Fruit fly (Drosophila melanogaster) whole organism, embryonic: ENCODE measurements around the gene CG2540.

ENCODE experiments used
- CG10209 ChIP-seq: fragments of 200-800 bp; sonication (Bioruptor generic); optimal IDR thresholded peaks from 3 replicates; lab custom pipeline; 2017; ENCODE audit warnings: missing biosample characterization, mild to moderate bottlenecking, missing genetic modification characterization, missing genetic modification reagents
- CG10462 ChIP-seq: fragments of 200-800 bp; sonication (Bioruptor generic); optimal IDR thresholded peaks from 2 replicates; lab custom pipeline; 2016; ENCODE audit warnings: missing biosample characterization, missing genetic modification characterization
- CG12659 ChIP-seq: fragments of 200-800 bp; sonication (Bioruptor generic); optimal IDR thresholded peaks from 3 replicates; lab custom pipeline; 2017; ENCODE audit warnings: mild to moderate bottlenecking, missing biosample characterization, missing genetic modification reagents, missing genetic modification characterization
- CG1529 ChIP-seq: fragments of 200-800 bp; sonication (Bioruptor generic); optimal IDR thresholded peaks from 3 replicates; lab custom pipeline; 2018; ENCODE audit warnings: missing biosample characterization, missing genetic modification characterization
- CG17361 ChIP-seq: fragments of 200-800 bp; sonication (Bioruptor generic); IDR thresholded peaks from 3 replicates; pipeline ENCODE4 v1.3.6; 2022; ENCODE audit warnings: missing biosample characterization, missing genetic modification characterization
- CG18011 ChIP-seq: fragments of 200-800 bp; sonication (Bioruptor generic); optimal IDR thresholded peaks from 2 replicates; lab custom pipeline; 2017; ENCODE audit warnings: missing biosample characterization, missing genetic modification characterization, mild to moderate bottlenecking, moderate library complexity, missing genotype
- CG2199 ChIP-seq: fragments of 200-800 bp; sonication (Bioruptor generic); IDR thresholded peaks from 3 replicates; pipeline ENCODE4 v1.3.6; 2022; ENCODE audit warnings: missing biosample characterization, missing genetic modification characterization
- CG3163 ChIP-seq: fragments of 200-800 bp; sonication (Bioruptor generic); optimal IDR thresholded peaks from 3 replicates; lab custom pipeline; 2016; ENCODE audit warnings: missing biosample characterization, missing genetic modification characterization
- CG3407 ChIP-seq: fragments of 200-800 bp; sonication (Bioruptor generic); optimal IDR thresholded peaks from 2 replicates; lab custom pipeline; 2018; ENCODE audit warnings: missing biosample characterization, mild to moderate bottlenecking, missing genetic modification characterization
- CG34224 ChIP-seq: fragments of 200-800 bp; sonication (Bioruptor generic); IDR thresholded peaks from 3 replicates; pipeline ENCODE4 v1.3.6; 2022; ENCODE audit warnings: missing biosample characterization, missing genetic modification characterization; ENCODE audit not compliant: partially characterized antibody
- CG3838 ChIP-seq: fragments of 200-800 bp; sonication (Bioruptor generic); optimal IDR thresholded peaks from 3 replicates; lab custom pipeline; 2016; ENCODE audit warnings: missing biosample characterization, missing genetic modification characterization
- CG4820 ChIP-seq: fragments of 200-800 bp; sonication (Bioruptor generic); optimal IDR thresholded peaks from 3 replicates; lab custom pipeline; 2016; ENCODE audit warnings: missing biosample characterization, missing genetic modification characterization
- CG6689 ChIP-seq: fragments of 200-800 bp; sonication (Bioruptor generic); IDR thresholded peaks from 2 replicates; pipeline ENCODE4 v1.3.6; 2022; ENCODE audit warnings: missing biosample characterization, missing genetic modification characterization
- CG6765 ChIP-seq: fragments of 200-800 bp; sonication (Bioruptor generic); optimal IDR thresholded peaks from 3 replicates; lab custom pipeline; 2017; ENCODE audit warnings: missing biosample characterization, mild to moderate bottlenecking, missing genetic modification characterization
- CG8359 ChIP-seq: fragments of 200-800 bp; sonication (Bioruptor generic); optimal IDR thresholded peaks from 2 replicates; lab custom pipeline; 2017; ENCODE audit warnings: missing biosample characterization, mild to moderate bottlenecking, missing genetic modification characterization, borderline replicate concordance
- CG8388 ChIP-seq: fragments of 200-800 bp; sonication (Bioruptor generic); optimal IDR thresholded peaks from 2 replicates; lab custom pipeline; 2019; ENCODE audit warnings: missing biosample characterization, mild to moderate bottlenecking, missing genetic modification characterization, moderate library complexity
- CG8478 ChIP-seq: fragments of >200 bp; optimal IDR thresholded peaks from 2 replicates; lab custom pipeline; 2018
- CG8944 ChIP-seq: fragments of 200-800 bp; sonication (Bioruptor generic); optimal IDR thresholded peaks from 3 replicates; lab custom pipeline; 2016; ENCODE audit warnings: missing biosample characterization, missing genetic modification characterization
- CG9215 ChIP-seq: fragments of 200-800 bp; sonication (Bioruptor generic); IDR thresholded peaks from 2 replicates; pipeline ENCODE4 v1.3.6; 2022; ENCODE audit warnings: missing biosample characterization, missing genetic modification characterization
- CTCF ChIP-seq: fragments of 200-800 bp; sonication (Bioruptor generic); optimal IDR thresholded peaks from 2 replicates; lab custom pipeline; 2017; ENCODE audit warnings: missing biosample characterization, mild to moderate bottlenecking, missing genetic modification characterization, moderate library complexity
- D19B ChIP-seq: fragments of 200-800 bp; sonication (Bioruptor generic); optimal IDR thresholded peaks from 2 replicates; lab custom pipeline; 2017; ENCODE audit warnings: missing biosample characterization, mild to moderate bottlenecking, missing genetic modification characterization
- Deaf1 ChIP-seq: fragments of 200-800 bp; optimal IDR thresholded peaks from 3 replicates; lab custom pipeline; 2019; ENCODE audit warnings: missing biosample characterization, mild to moderate bottlenecking, missing genetic modification characterization, moderate library complexity
- Dip3 ChIP-seq: fragments of 200-800 bp; sonication (Bioruptor generic); optimal IDR thresholded peaks from 3 replicates; lab custom pipeline; 2016; ENCODE audit warnings: missing biosample characterization, missing genetic modification characterization
- Elba2 ChIP-seq: fragments of 200-800 bp; sonication (Bioruptor generic); optimal IDR thresholded peaks from 3 replicates; lab custom pipeline; 2016; ENCODE audit warnings: missing biosample characterization, missing genetic modification characterization
- H2.0 ChIP-seq: fragments of 200-800 bp; sonication (Bioruptor generic); IDR thresholded peaks from 2 replicates; pipeline ENCODE4 v1.3.6; 2022; ENCODE audit warnings: missing biosample characterization, missing genetic modification characterization
- Hr51 ChIP-seq, 2 experiments: fragments of 200-800 bp; sonication (Bioruptor generic); optimal IDR thresholded peaks; 2 replicates in 1 of 2; 3 replicates in 1 of 2; lab custom pipeline; 2016 to 2018; ENCODE audit warnings: missing biosample characterization in 2 of 2, missing genetic modification characterization in 2 of 2, mild to moderate bottlenecking in 1 of 2, moderate library complexity in 1 of 2
- Jarid2 ChIP-seq: fragments of 200-800 bp; sonication (Bioruptor generic); optimal IDR thresholded peaks from 3 replicates; lab custom pipeline; 2017; ENCODE audit warnings: mild to moderate bottlenecking, missing biosample characterization, missing genetic modification reagents, missing genetic modification characterization
- MESR4 ChIP-seq: fragments of 200-800 bp; sonication (Bioruptor generic); optimal IDR thresholded peaks from 2 replicates; lab custom pipeline; 2018; ENCODE audit warnings: missing biosample characterization, mild to moderate bottlenecking, missing genetic modification characterization, moderate library complexity
- Mes4 ChIP-seq: fragments of 200-800 bp; sonication (Bioruptor generic); optimal IDR thresholded peaks from 2 replicates; lab custom pipeline; 2016; ENCODE audit warnings: missing biosample characterization, missing genetic modification characterization
- NFAT ChIP-seq: fragments of 200-800 bp; sonication (Bioruptor generic); IDR thresholded peaks from 2 replicates; pipeline ENCODE4 v1.3.6; 2022; ENCODE audit warnings: missing biosample characterization, missing genetic modification characterization
- Ravus ChIP-seq: fragments of 200-800 bp; sonication (Bioruptor generic); IDR thresholded peaks from 2 replicates; pipeline ENCODE4 v1.3.6; 2022; ENCODE audit warnings: missing biosample characterization, missing genetic modification characterization
- Spps ChIP-seq: fragments of 200-800 bp; sonication (Bioruptor generic); optimal IDR thresholded peaks from 2 replicates; lab custom pipeline; 2018; ENCODE audit warnings: missing biosample characterization, mild to moderate bottlenecking, missing genetic modification characterization
- ab ChIP-seq: fragments of 200-800 bp; sonication (Bioruptor generic); optimal IDR thresholded peaks from 2 replicates; lab custom pipeline; 2016; ENCODE audit warnings: missing biosample characterization, missing genetic modification characterization
- br ChIP-seq: fragments of >200 bp; optimal IDR thresholded peaks from 2 replicates; lab custom pipeline; 2017
- dan ChIP-seq: fragments of 200-800 bp; sonication (Bioruptor generic); IDR thresholded peaks from 2 replicates; pipeline ENCODE4 v1.3.6; 2022; ENCODE audit warnings: missing biosample characterization, missing genetic modification characterization
- dm ChIP-seq: fragments of 200-800 bp; sonication (Bioruptor generic); optimal IDR thresholded peaks from 3 replicates; lab custom pipeline; 2016; ENCODE audit warnings: missing biosample characterization, missing genetic modification characterization
- eve ChIP-seq, 2 experiments: fragments of >200 bp; optimal IDR thresholded peaks; 2 replicates each; lab custom pipeline; 2017; ENCODE audit warnings: missing biosample characterization in 2 of 2, missing genetic modification characterization in 2 of 2
- gcm ChIP-seq: fragments of 200-800 bp; sonication (Bioruptor generic); optimal IDR thresholded peaks from 2 replicates; lab custom pipeline; 2019; ENCODE audit warnings: missing biosample characterization, mild to moderate bottlenecking, missing genetic modification characterization, moderate library complexity
- gt ChIP-seq: fragments of 200-800 bp; sonication (Bioruptor generic); IDR thresholded peaks from 2 replicates; pipeline ENCODE4 v1.3.6; 2022; ENCODE audit warnings: missing biosample characterization, missing genetic modification characterization
- kay ChIP-seq: fragments of 200-800 bp; sonication (Bioruptor generic); optimal IDR thresholded peaks from 2 replicates; lab custom pipeline; 2016; ENCODE audit warnings: missing biosample characterization, missing genetic modification characterization
- mld ChIP-seq: fragments of 200-800 bp; sonication (Bioruptor generic); IDR thresholded peaks from 3 replicates; pipeline ENCODE4 v1.3.6; 2022; ENCODE audit warnings: missing biosample characterization, missing genetic modification characterization; ENCODE audit not compliant: partially characterized antibody
- nau ChIP-seq: fragments of 200-800 bp; sonication (Bioruptor generic); optimal IDR thresholded peaks from 3 replicates; lab custom pipeline; 2017; ENCODE audit warnings: missing biosample characterization, mild to moderate bottlenecking, missing genetic modification characterization, missing genetic modification reagents
- ro ChIP-seq: fragments of 200-800 bp; sonication (Bioruptor generic); IDR thresholded peaks from 2 replicates; pipeline ENCODE4 v1.3.6; 2022; ENCODE audit warnings: missing biosample characterization, missing genetic modification characterization
- scrt ChIP-seq: fragments of 200-800 bp; sonication (Bioruptor generic); optimal IDR thresholded peaks from 2 replicates; lab custom pipeline; 2018; ENCODE audit warnings: missing biosample characterization, mild to moderate bottlenecking, missing genetic modification characterization, moderate library complexity
- sens ChIP-seq: fragments of 200-800 bp; sonication (Bioruptor generic); peaks from one replicate; lab custom pipeline; 2016; ENCODE audit warnings: missing biosample characterization, missing genetic modification characterization
- seq ChIP-seq: fragments of 200-800 bp; sonication (Bioruptor generic); IDR thresholded peaks from 2 replicates; pipeline ENCODE4 v1.3.6; 2022; ENCODE audit warnings: missing biosample characterization, missing genetic modification characterization
- stwl ChIP-seq: fragments of 200-800 bp; sonication (Bioruptor generic); optimal IDR thresholded peaks from 3 replicates; lab custom pipeline; 2018; ENCODE audit warnings: missing biosample characterization, mild to moderate bottlenecking, missing genetic modification characterization, moderate library complexity
- tx ChIP-seq: fragments of 200-800 bp; sonication (Bioruptor generic); optimal IDR thresholded peaks from 2 replicates; lab custom pipeline; 2016; ENCODE audit warnings: missing biosample characterization, missing genetic modification characterization
- vfl ChIP-seq: fragments of 200-800 bp; sonication (Bioruptor generic); optimal IDR thresholded peaks from 2 replicates; lab custom pipeline; 2016; ENCODE audit warnings: missing biosample characterization, missing genetic modification characterization
- wdn ChIP-seq: fragments of 200-800 bp; sonication (Bioruptor generic); IDR thresholded peaks from 2 replicates; pipeline ENCODE4 v1.3.6; 2022; ENCODE audit warnings: missing biosample characterization, missing genetic modification characterization
- yki ChIP-seq: fragments of >200 bp; optimal IDR thresholded peaks from 3 replicates; lab custom pipeline; 2018

Gene CG2540

dm6 chrX:12669659-12670488, 40.2 kb downstream of the CG2540 start (continued):
- TF ChIP-seq CG3407 (GFP tag; lab: Kevin White, UChicago) = no peak
- peak; percentile 53 to 74 for TF ChIP-seq Hr51 (GFP tag; optimal IDR thresholded peaks at IDR 0.05; lab: Kevin White, UChicago)
- peak; percentile 51; the same call in 1 of the 2 replicates for TF ChIP-seq wdn (GFP tag; lab: Robert Waterston, UW)
- TF ChIP-seq CG8944 = peak; percentile 61
- TF ChIP-seq CG8359 (GFP tag; lab: Kevin White, UChicago) = no peak
- peak; percentile 17; the same call in 1 of the 2 replicates for TF ChIP-seq seq (GFP tag; lab: Robert Waterston, UW)
- TF ChIP-seq CG3838 = no peak
- TF ChIP-seq CG9215 = peak; percentile 39; the same call in 1 of the 2 replicates
- peak; percentile 52 for TF ChIP-seq vfl (GFP tag; lab: Kevin White, UChicago)
- peak in 1 of 2 experiments; percentile 88 for TF ChIP-seq eve (GFP tag; optimal IDR thresholded peaks at IDR 0.05; lab: Kevin White, UChicago)
- TF ChIP-seq H2.0 (GFP tag; lab: Robert Waterston, UW) = peak; percentile 68
- peak; percentile 36; the same call in 1 of the 2 replicates for TF ChIP-seq gt (GFP tag; lab: Robert Waterston, UW)
- TF ChIP-seq scrt (GFP tag; lab: Kevin White, UChicago) = peak; percentile 67
- TF ChIP-seq Deaf1 (tag; lab: Kevin White, UChicago) = peak; percentile 10
- TF ChIP-seq D19B (GFP tag; lab: Kevin White, UChicago) = peak; percentile 52
- peak; percentile 80 for TF ChIP-seq NFAT (GFP tag; lab: Robert Waterston, UW)
- peak; percentile 47 for TF ChIP-seq CG10209 (GFP tag; lab: Kevin White, UChicago)
- TF ChIP-seq CG18011 (GFP tag; lab: Kevin White, UChicago) = peak; percentile 60
- peak; percentile 45 for TF ChIP-seq Mes4 (GFP tag; lab: Kevin White, UChicago)
- no peak for TF ChIP-seq Spps
- peak; percentile 42 for TF ChIP-seq tx (GFP tag; lab: Kevin White, UChicago)
- peak; percentile 17 for TF ChIP-seq CG1529 (GFP tag; lab: Kevin White, UChicago)
- TF ChIP-seq CG34224 = no peak
- no peak for TF ChIP-seq ro
- TF ChIP-seq CG8388 (GFP tag; lab: Kevin White, UChicago) = peak; percentile 41
- peak; percentile 28 for TF ChIP-seq CG3163
- TF ChIP-seq Dip3 (GFP tag; lab: Kevin White, UChicago) = peak; percentile 70
- no peak for TF ChIP-seq mld
- TF ChIP-seq CG12659 (GFP tag; lab: Kevin White, UChicago) = peak; percentile 65
- no peak for TF ChIP-seq br (lab: Kevin White, UChicago)
- no peak for TF ChIP-seq Jarid2 (GFP tag; lab: Kevin White, UChicago)
- TF ChIP-seq ab (GFP tag; lab: Kevin White, UChicago) = peak; percentile 68
- TF ChIP-seq dm (GFP tag; lab: Kevin White, UChicago) = no peak
- TF ChIP-seq Elba2 (GFP tag; lab: Kevin White, UChicago) = no peak
- TF ChIP-seq CG4820 (GFP tag; lab: Kevin White, UChicago) = peak; percentile 40
- peak; percentile 14; the same call in 1 of the 2 replicates for TF ChIP-seq Ravus (GFP tag; lab: Robert Waterston, UW)
- TF ChIP-seq kay (GFP tag; lab: Kevin White, UChicago) = no peak
- no peak for TF ChIP-seq dan
- no peak for TF ChIP-seq CG10462
- TF ChIP-seq gcm (GFP tag; lab: Kevin White, UChicago) = no peak
- peak; percentile 67; the same call in 2 of the 3 replicates for TF ChIP-seq CG17361 (GFP tag; lab: Robert Waterston, UW)
- TF ChIP-seq stwl (tag; lab: Kevin White, UChicago) = no peak
- TF ChIP-seq CG2199 (GFP tag; lab: Robert Waterston, UW) = no peak
- no peak for TF ChIP-seq CTCF (GFP tag; lab: Kevin White, UChicago)
- peak; percentile 5 for TF ChIP-seq nau
- no peak for TF ChIP-seq yki (lab: Kevin White, UChicago)
- TF ChIP-seq CG6689 (GFP tag; lab: Robert Waterston, UW) = peak; percentile 66
- peak; percentile 92 for TF ChIP-seq sens (GFP tag; lab: Kevin White, UChicago)
- no peak for TF ChIP-seq CG8478 (lab: Kevin White, UChicago)
- TF ChIP-seq CG6765 (GFP tag; lab: Kevin White, UChicago) = no peak
- TF ChIP-seq MESR4 (GFP tag; lab: Kevin White, UChicago) = no peak
